Worm (Caenorhabditis elegans): Measurements from ENCODE around the gene nspb-2.

DNA sequence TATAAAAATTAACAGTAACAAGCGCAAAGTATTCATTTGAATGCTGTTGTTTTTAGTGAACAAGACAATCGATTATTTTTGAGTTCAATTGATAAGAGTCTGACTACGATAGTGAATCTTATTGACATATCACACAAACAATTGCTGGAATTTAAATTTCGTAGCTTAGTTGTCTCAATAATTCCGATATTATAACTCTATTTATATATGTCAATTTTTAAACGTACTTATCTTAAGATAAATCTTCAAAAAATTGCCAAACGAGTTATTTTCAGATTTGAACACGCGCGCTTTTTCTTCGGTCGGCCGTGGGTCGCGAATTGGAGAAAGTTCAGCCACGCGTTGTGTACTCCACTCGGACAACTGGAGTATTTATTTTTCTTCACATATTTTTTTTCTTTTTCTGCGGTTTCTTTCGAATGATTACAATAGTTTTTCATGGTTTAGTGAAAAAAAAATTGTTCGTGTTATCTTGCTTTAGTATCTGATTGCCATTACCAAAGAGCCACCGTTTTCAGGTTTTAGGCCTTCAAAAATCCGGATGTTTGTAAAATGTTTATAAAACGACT lies 40.3 kb downstream of the nspb-2 start, which contains the start of the genes cest-5.1 and C01B10.9:
- TF ChIP-seq unc-62 (GFP tag; optimal IDR thresholded peaks at IDR 0.05), result no peak
- TF ChIP-seq grh-1 (GFP tag; IDR thresholded peaks at IDR 0.05), result peak; percentile 57; the same call in 1 of the 2 replicates
- no peak for TF ChIP-seq ces-1 (GFP tag; optimal IDR thresholded peaks at IDR 0.05)
- no peak for TF ChIP-seq C34B4.2 (tag; optimal IDR thresholded peaks at IDR 0.05)
- peak; percentile 96 for TF ChIP-seq lin-35 (GFP tag; optimal IDR thresholded peaks at IDR 0.05)
- TF ChIP-seq elt-2 (tag; optimal IDR thresholded peaks at IDR 0.05), result peak; percentile 67
- no peak for TF ChIP-seq ztf-4 (tag; optimal IDR thresholded peaks at IDR 0.05)
- peak; percentile 92 for TF ChIP-seq nhr-71 (tag; optimal IDR thresholded peaks at IDR 0.05)
- TF ChIP-seq skn-1 (tag; optimal IDR thresholded peaks at IDR 0.05), result peak; percentile 77
- peak; percentile 80 for TF ChIP-seq nhr-20 (tag; optimal IDR thresholded peaks at IDR 0.05)
- no peak for TF ChIP-seq ama-1 (optimal IDR thresholded peaks at IDR 0.05)
